Worm (Caenorhabditis elegans): ENCODE measurements around the gene fbxa-199.

fbxa-199 gene

ce11 chrV:15443708-15444107, 45.1 kb upstream of the fbxa-199 start, which contains the start of gene T26H5.10:
TSS of gene T26H5.10 (minus strand) at chrV:15443808.
- no peak for TF ChIP-seq nhr-120 (GFP tag; IDR thresholded peaks at IDR 0.05)
- TF ChIP-seq ceh-58 (GFP tag; IDR thresholded peaks at IDR 0.05): no peak
- TF ChIP-seq C06A6.2 (GFP tag; conservative IDR thresholded peaks at IDR 0.05): no peak
- no peak for TF ChIP-seq dox-1 (GFP tag; IDR thresholded peaks at IDR 0.05)
- no peak for TF ChIP-seq nfya-1 (tag; optimal IDR thresholded peaks at IDR 0.05; ENCODE audit: borderline replicate concordance, insufficient read depth)
- TF ChIP-seq B0261.1 (tag; optimal IDR thresholded peaks at IDR 0.05): no peak
- no peak for TF ChIP-seq ceh-27 (GFP tag; optimal IDR thresholded peaks at IDR 0.05)
- TF ChIP-seq lin-26 (GFP tag; IDR thresholded peaks at IDR 0.05): no peak
- no peak for TF ChIP-seq die-1 (tag; optimal IDR thresholded peaks at IDR 0.05)
- TF ChIP-seq T26A5.8 (tag; optimal IDR thresholded peaks at IDR 0.05): no peak
- TF ChIP-seq dpff-1 (tag; optimal IDR thresholded peaks at IDR 0.05): no peak
- no peak for TF ChIP-seq ceh-79 (tag; optimal IDR thresholded peaks at IDR 0.05)
- TF ChIP-seq nfyb-1 (GFP tag; IDR thresholded peaks at IDR 0.05): no peak
- no peak for TF ChIP-seq efl-1 (GFP tag; optimal IDR thresholded peaks at IDR 0.05)

ce11 chrV:15442384-15442783, 43.8 kb upstream of the fbxa-199 start:
- TF ChIP-seq mes-4 (tag; optimal IDR thresholded peaks at IDR 0.05) (no peak), ama-1 (optimal IDR thresholded peaks at IDR 0.05) (no peak), ama-1 (GFP tag; optimal IDR thresholded peaks at IDR 0.05) (no peak), madf-3 (GFP tag; IDR thresholded peaks at IDR 0.05) (no peak), dpl-1 (GFP tag; optimal IDR thresholded peaks at IDR 0.05) (no peak), T07F8.4 (tag; optimal IDR thresholded peaks at IDR 0.05) (no peak), ccch-3 (GFP tag; optimal IDR thresholded peaks at IDR 0.05) (no peak), ztf-26 (tag; optimal IDR thresholded peaks at IDR 0.05) (no peak), mel-28 (tag; optimal IDR thresholded peaks at IDR 0.05; ENCODE audit: borderline replicate concordance) (no peak), aptf-3 (GFP tag; IDR thresholded peaks at IDR 0.05) (no peak), Y53G8AR.9 (GFP tag; conservative IDR thresholded peaks at IDR 0.05) (no peak), dpff-1 (tag; optimal IDR thresholded peaks at IDR 0.05) (no peak), K12H6.12 (tag; optimal IDR thresholded peaks at IDR 0.05) (no peak), ZK185.1 (tag; optimal IDR thresholded peaks at IDR 0.05; ENCODE audit: poor library complexity, severe bottlenecking) (no peak), F57C9.4 (tag; optimal IDR thresholded peaks at IDR 0.05) (no peak), ztf-18 (tag; optimal IDR thresholded peaks at IDR 0.05) (no peak), snpc-1.3 (tag; optimal IDR thresholded peaks at IDR 0.05; ENCODE audit: insufficient read depth) (no peak), F52B5.7 (tag; optimal IDR thresholded peaks at IDR 0.05) (no peak), aptf-2 (GFP tag; conservative IDR thresholded peaks at IDR 0.05) (no peak), hsf-1 (GFP tag; IDR thresholded peaks at IDR 0.05) (no peak)

ce11 chrV:15436133-15436532, 37.5 kb upstream of the fbxa-199 start:
- TF ChIP-seq nhr-80 (tag; optimal IDR thresholded peaks at IDR 0.05) (peak; percentile 84), let-607 (tag; optimal IDR thresholded peaks at IDR 0.05) (no peak), T07F8.4 (tag; optimal IDR thresholded peaks at IDR 0.05) (no peak)

ce11 chrV:15434647-15435046, 36.0 kb upstream of the fbxa-199 start:
- no peak for TF ChIP-seq ceh-100 (GFP tag; IDR thresholded peaks at IDR 0.05)
- TF ChIP-seq somi-1 (GFP tag; optimal IDR thresholded peaks at IDR 0.05): no peak
- TF ChIP-seq nfya-2 (GFP tag; IDR thresholded peaks at IDR 0.05): no peak
- no peak for TF ChIP-seq ztf-28 (GFP tag; IDR thresholded peaks at IDR 0.05)
- TF ChIP-seq K11D2.4 (GFP tag; IDR thresholded peaks at IDR 0.05): no peak
- TF ChIP-seq mcd-1 (GFP tag; IDR thresholded peaks at IDR 0.05): no peak
- TF ChIP-seq let-526 (GFP tag; IDR thresholded peaks at IDR 0.05): no peak
- no peak for TF ChIP-seq F49E8.2 (tag; optimal IDR thresholded peaks at IDR 0.05; ENCODE audit: insufficient read depth)
- TF ChIP-seq hrde-1 (tag; optimal IDR thresholded peaks at IDR 0.05; ENCODE audit: borderline replicate concordance): no peak
- no peak for TF ChIP-seq mxl-1 (tag; optimal IDR thresholded peaks at IDR 0.05)
- no peak for TF ChIP-seq nfyb-1 (GFP tag; IDR thresholded peaks at IDR 0.05)

All from whole organism, young adult.